Fruit fly (Drosophila melanogaster) S2 (cell line): Measurements from ENCODE around the gene CG3652.

Experiments
- CG8478 ChIP-seq: fragments of >200 bp; optimal IDR thresholded peaks from 2 replicates; lab custom pipeline; 2018
- CTCF ChIP-seq, 2 experiments: fragments of >200 bp; optimal IDR thresholded peaks; 2 replicates each; lab custom pipeline; 2018

DNA sequence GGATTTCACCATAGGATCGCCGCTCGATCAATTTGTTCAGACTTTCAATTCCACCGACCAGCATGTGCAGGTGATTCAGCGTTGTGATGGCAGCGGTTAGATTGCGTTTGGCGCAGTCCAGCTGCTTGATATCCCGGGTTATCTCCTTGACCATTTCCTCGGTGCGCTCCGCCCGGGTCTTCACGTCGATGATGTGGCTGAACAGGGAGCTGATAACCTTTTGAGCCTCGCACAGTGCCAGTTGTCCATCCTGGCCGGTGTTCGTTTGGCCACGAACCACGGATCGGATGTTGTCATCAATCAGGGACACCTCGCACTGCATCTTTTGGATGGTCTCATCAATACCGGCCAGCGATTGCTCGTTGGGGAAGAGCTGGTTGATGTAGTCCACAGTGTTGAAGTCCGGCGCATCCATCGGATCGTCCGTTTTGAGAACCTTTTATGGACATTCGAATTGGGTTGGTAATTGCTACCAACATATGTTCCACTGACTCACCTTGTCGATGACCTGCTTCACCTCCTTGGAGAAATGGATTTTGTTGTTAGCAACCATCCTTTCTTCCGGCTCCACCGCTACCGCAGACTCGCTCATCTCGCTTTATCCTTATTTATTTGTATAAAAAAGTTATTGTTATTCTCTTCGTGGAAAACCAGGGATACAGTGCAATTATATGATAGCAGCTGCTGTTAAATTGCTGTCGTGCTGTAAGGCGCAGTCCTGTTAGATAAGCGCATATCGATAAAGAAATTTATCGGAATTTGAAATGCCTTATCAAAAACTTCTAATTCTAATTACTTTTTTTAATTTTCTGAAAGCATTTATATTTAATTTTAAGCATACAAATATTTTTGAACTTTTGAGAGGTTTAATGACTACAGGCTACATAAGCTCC is 8.0 kb downstream of the CG3652 start, which contains the start of gene Vps53:
- TF ChIP-seq CG8478 (lab: Kevin White, UChicago), result no peak
- TF ChIP-seq CTCF (optimal IDR thresholded peaks at IDR 0.05; lab: Kevin White, UChicago), result no peak
